Worm (Caenorhabditis elegans) whole organism, L3 larva: ENCODE results near the gene Y38F1A.1.
A peak's percentile ranks its signal among the peaks of the same experiment; 100 is the strongest.

Source experiments
- R02D3.7 ChIP-seq: fragments of 150-350 bp; optimal IDR thresholded peaks from 2 replicates; lab custom pipeline; 2014; ENCODE audit warnings: missing biosample characterization, missing genetic modification characterization
- ZK546.5 ChIP-seq: sonication (generic microtip); optimal IDR thresholded peaks from 2 replicates; lab custom pipeline; 2017; ENCODE audit warnings: missing biosample characterization, missing genetic modification characterization
- aly-2 ChIP-seq: fragments of 150-350 bp; optimal IDR thresholded peaks from 2 replicates; lab custom pipeline; 2014; ENCODE audit warnings: missing biosample characterization, missing genetic modification characterization
- ama-1 ChIP-seq: fragments of 150-350 bp; optimal IDR thresholded peaks from 2 replicates; lab custom pipeline; 2018
- ceh-16 ChIP-seq: sonication (generic microtip); optimal IDR thresholded peaks from 2 replicates; lab custom pipeline; 2017; ENCODE audit warnings: missing biosample characterization, missing genetic modification characterization
- ceh-28 ChIP-seq: fragments of 150-350 bp; optimal IDR thresholded peaks from 2 replicates; lab custom pipeline; 2014; ENCODE audit warnings: missing biosample characterization, missing genetic modification reagents, missing genetic modification characterization
- ceh-9 ChIP-seq: sonication (generic microtip); optimal IDR thresholded peaks from 2 replicates; lab custom pipeline; 2018; ENCODE audit warnings: missing biosample characterization, missing genetic modification characterization
- daf-12 ChIP-seq: fragments of 150-350 bp; optimal IDR thresholded peaks from 2 replicates; lab custom pipeline; 2014; ENCODE audit warnings: missing biosample characterization, missing genetic modification reagents, missing genetic modification characterization
- egl-27 ChIP-seq: sonication (generic microtip); optimal IDR thresholded peaks from 4 replicates; lab custom pipeline; 2017; ENCODE audit warnings: missing biosample characterization, missing genetic modification reagents, missing genetic modification characterization
- egl-5 ChIP-seq: fragments of 150-350 bp; optimal IDR thresholded peaks from 2 replicates; lab custom pipeline; 2017; ENCODE audit warnings: missing biosample characterization, missing genetic modification reagents, missing genetic modification characterization, inconsistent platforms
- elt-1 ChIP-seq: fragments of 150-350 bp; optimal IDR thresholded peaks from 2 replicates; lab custom pipeline; 2014; ENCODE audit warnings: missing biosample characterization, missing genetic modification characterization
- elt-2 ChIP-seq: sonication (generic microtip); optimal IDR thresholded peaks from 2 replicates; lab custom pipeline; 2016; ENCODE audit warnings: missing genetic modification reagents, mild to moderate bottlenecking, missing genetic modification characterization, missing compliant biosample characterization
- elt-3 ChIP-seq, 3 experiments: fragments of 150-350 bp in 1 of 3; sonication (generic microtip) in 2 of 3; optimal IDR thresholded peaks; 2 replicates in 2 of 3; 4 replicates in 1 of 3; lab custom pipeline; 2014 to 2017; ENCODE audit warnings: missing biosample characterization in 3 of 3, missing genetic modification characterization in 3 of 3
- eor-1 ChIP-seq, 2 experiments: fragments of 150-350 bp; optimal IDR thresholded peaks; 2 replicates each; lab custom pipeline; 2014 to 2018; ENCODE audit warnings: missing biosample characterization in 2 of 2, missing genetic modification characterization in 2 of 2
- fkh-10 ChIP-seq: sonication (generic microtip); optimal IDR thresholded peaks from 2 replicates; lab custom pipeline; 2017; ENCODE audit warnings: missing biosample characterization, missing genetic modification reagents, missing genetic modification characterization
- hmg-11 ChIP-seq: sonication (generic microtip); optimal IDR thresholded peaks from 2 replicates; lab custom pipeline; 2016; ENCODE audit warnings: missing genetic modification characterization, missing compliant biosample characterization
- jun-1 ChIP-seq: fragments of 150-350 bp; optimal IDR thresholded peaks from 2 replicates; lab custom pipeline; 2014; ENCODE audit warnings: missing biosample characterization, missing genetic modification reagents, missing genetic modification characterization
- lin-15B ChIP-seq: fragments of 150-350 bp; optimal IDR thresholded peaks from 2 replicates; lab custom pipeline; 2014; ENCODE audit warnings: missing biosample characterization, missing genetic modification characterization
- lin-39 ChIP-seq: fragments of 150-350 bp; optimal IDR thresholded peaks from 2 replicates; lab custom pipeline; 2018; ENCODE audit warnings: missing biosample characterization, missing genetic modification reagents, missing genetic modification characterization
- lsy-12 ChIP-seq: sonication (generic microtip); optimal IDR thresholded peaks from 2 replicates; lab custom pipeline; 2016; ENCODE audit warnings: mild to moderate bottlenecking, missing genetic modification characterization, missing compliant biosample characterization
- mdl-1 ChIP-seq: fragments of 150-350 bp; optimal IDR thresholded peaks from 2 replicates; lab custom pipeline; 2014; ENCODE audit warnings: missing biosample characterization, missing genetic modification characterization
- nfya-1 ChIP-seq: sonication (generic microtip); optimal IDR thresholded peaks from 2 replicates; lab custom pipeline; 2017; ENCODE audit warnings: missing genetic modification characterization, mild to moderate bottlenecking, missing compliant biosample characterization, antibody characterized with exemption, moderate library complexity; ENCODE audit not compliant: insufficient read depth
- nhr-11 ChIP-seq: fragments of 150-350 bp; optimal IDR thresholded peaks from 2 replicates; lab custom pipeline; 2014; ENCODE audit warnings: missing biosample characterization, missing genetic modification characterization
- nhr-12 ChIP-seq: fragments of 150-350 bp; optimal IDR thresholded peaks from 2 replicates; lab custom pipeline; 2014; ENCODE audit warnings: missing biosample characterization, missing genetic modification characterization
- nhr-23 ChIP-seq: fragments of 150-350 bp; optimal IDR thresholded peaks from 2 replicates; lab custom pipeline; 2014; ENCODE audit warnings: missing biosample characterization, missing genetic modification reagents, missing genetic modification characterization
- nhr-237 ChIP-seq: fragments of 150-350 bp; optimal IDR thresholded peaks from 2 replicates; lab custom pipeline; 2014; ENCODE audit warnings: missing biosample characterization, missing genetic modification characterization
- nhr-25 ChIP-seq: sonication (generic microtip); optimal IDR thresholded peaks from 2 replicates; lab custom pipeline; 2017; ENCODE audit warnings: missing biosample characterization, missing genetic modification characterization
- nhr-43 ChIP-seq: sonication (generic microtip); optimal IDR thresholded peaks from 2 replicates; lab custom pipeline; 2016; ENCODE audit warnings: mild to moderate bottlenecking, missing genetic modification characterization, missing compliant biosample characterization; ENCODE audit not compliant: poor library complexity, severe bottlenecking
- nhr-67 ChIP-seq: fragments of 150-350 bp; optimal IDR thresholded peaks from 2 replicates; lab custom pipeline; 2014; ENCODE audit warnings: missing biosample characterization, missing genetic modification characterization
- nhr-76 ChIP-seq: fragments of 150-350 bp; sonication (generic microtip); optimal IDR thresholded peaks from 5 replicates; lab custom pipeline; 2014; ENCODE audit warnings: missing biosample characterization, missing genetic modification characterization
- nhr-77 ChIP-seq: fragments of 150-350 bp; optimal IDR thresholded peaks from 2 replicates; lab custom pipeline; 2014; ENCODE audit warnings: missing biosample characterization, missing genetic modification characterization
- pha-4 ChIP-seq: fragments of 150-350 bp; optimal IDR thresholded peaks from 2 replicates; lab custom pipeline; 2014; ENCODE audit warnings: missing biosample characterization, missing genetic modification reagents, missing genetic modification characterization
- pqm-1 ChIP-seq: fragments of 150-350 bp; optimal IDR thresholded peaks from 2 replicates; lab custom pipeline; 2017; ENCODE audit warnings: missing biosample characterization, missing genetic modification characterization, inconsistent platforms
- sea-2 ChIP-seq: fragments of 150-350 bp; sonication (generic microtip); optimal IDR thresholded peaks from 4 replicates; lab custom pipeline; 2014; ENCODE audit warnings: missing biosample characterization, missing genetic modification reagents, missing genetic modification characterization
- snpc-4 ChIP-seq: fragments of 150-350 bp; optimal IDR thresholded peaks from 2 replicates; lab custom pipeline; 2014; ENCODE audit warnings: missing biosample characterization, missing genetic modification characterization
- tbx-2 ChIP-seq: sonication (generic microtip); optimal IDR thresholded peaks from 2 replicates; lab custom pipeline; 2016; ENCODE audit warnings: mild to moderate bottlenecking, missing genetic modification characterization, missing compliant biosample characterization
- unc-62 ChIP-seq: fragments of 150-350 bp; sonication (generic microtip); optimal IDR thresholded peaks from 4 replicates; lab custom pipeline; 2014; ENCODE audit warnings: missing biosample characterization, missing genetic modification reagents, missing genetic modification characterization
- zag-1 ChIP-seq: fragments of 150-350 bp; optimal IDR thresholded peaks from 2 replicates; lab custom pipeline; 2014; ENCODE audit warnings: missing biosample characterization, missing genetic modification characterization
- ztf-4 ChIP-seq: fragments of 150-350 bp; optimal IDR thresholded peaks from 2 replicates; lab custom pipeline; 2014; ENCODE audit warnings: missing biosample characterization, missing genetic modification characterization

The Y38F1A.1 gene

DNA sequence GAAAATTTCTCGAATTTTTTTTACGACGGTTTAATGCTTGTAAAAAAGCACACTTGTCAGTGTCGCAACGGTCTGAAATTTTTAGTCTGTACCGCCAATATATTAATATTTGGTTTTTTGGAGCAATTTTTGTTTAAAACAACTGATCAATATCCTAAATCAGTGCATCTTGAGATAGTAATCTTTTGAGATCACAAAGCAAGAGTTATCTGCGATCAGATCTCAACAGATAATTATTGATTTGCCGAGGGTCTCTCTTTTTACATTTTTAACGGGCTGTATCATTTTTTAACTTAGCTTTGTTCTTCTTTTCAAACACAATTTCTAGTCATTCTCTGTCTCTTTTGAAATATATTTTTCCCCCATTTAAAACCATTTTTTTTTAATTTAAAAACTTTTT lies 10.6 kb upstream of the Y38F1A.1 start:
- peak; percentile 87 for TF ChIP-seq elt-1 (tag; lab: Kevin White, UChicago)
- no peak for TF ChIP-seq nfya-1
- no peak for TF ChIP-seq ceh-16

DNA sequence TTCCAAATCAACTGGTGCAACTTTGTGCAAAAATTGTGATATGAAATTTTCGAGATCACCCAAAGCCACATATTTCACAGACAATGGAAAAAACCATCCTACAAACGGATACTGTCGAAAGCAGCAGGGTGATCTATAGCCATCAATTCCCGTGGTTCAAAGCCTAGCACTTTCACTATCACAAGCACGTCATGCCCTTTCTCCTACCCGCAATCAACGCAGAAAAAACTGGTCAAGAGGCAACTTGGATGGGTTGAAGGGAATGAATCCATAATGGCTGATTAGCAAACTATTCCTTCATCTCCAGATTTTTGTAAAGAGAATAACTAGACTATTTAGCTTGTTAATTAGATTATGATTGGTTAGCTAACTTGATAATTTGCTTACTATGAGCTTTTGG lies 7.2 kb upstream of the Y38F1A.1 start:
- TF ChIP-seq aly-2 (no peak), sea-2 (no peak), zag-1 (tag; lab: Kevin White, UChicago) (no peak), hmg-11 (tag; lab: Kevin White, UChicago) (no peak), unc-62 (GFP tag; lab: Kevin White, UChicago) (no peak), tbx-2 (no peak), nhr-76 (tag; lab: Kevin White, UChicago) (no peak), ceh-28 (no peak), fkh-10 (GFP tag; lab: Kevin White, UChicago) (no peak), egl-5 (tag; lab: Kevin White, UChicago) (no peak), ZK546.5 (no peak), elt-3 (tag; optimal IDR thresholded peaks at IDR 0.05; lab: Kevin White, UChicago) (no peak), nhr-23 (tag; lab: Kevin White, UChicago) (no peak), nhr-237 (no peak), snpc-4 (no peak), pqm-1 (tag; lab: Kevin White, UChicago) (no peak), ceh-9 (tag; lab: Kevin White, UChicago) (no peak), nhr-12 (tag; lab: Kevin White, UChicago) (no peak), egl-27 (tag; lab: Kevin White, UChicago) (no peak)

DNA sequence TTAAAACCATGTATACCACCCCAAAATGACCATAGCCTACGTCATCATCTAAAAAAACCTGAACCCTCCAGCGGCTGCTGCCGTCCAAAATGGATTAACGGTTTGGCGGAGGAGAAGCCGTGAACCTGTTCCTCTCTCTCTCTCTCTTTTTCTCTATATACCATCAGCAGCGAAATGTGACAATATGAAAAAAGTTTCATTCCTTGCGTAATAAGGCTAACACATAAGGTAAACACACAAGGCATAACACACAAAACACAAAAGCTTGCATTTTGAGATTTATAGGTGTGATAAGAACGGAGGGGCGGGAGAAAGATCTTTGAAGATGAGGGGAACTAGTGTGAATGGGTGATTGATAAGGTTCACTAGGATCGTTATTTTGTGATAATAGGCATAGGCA lies 6.7 kb upstream of the Y38F1A.1 start:
- TF ChIP-seq lin-15B (tag; lab: Kevin White, UChicago) (no peak), nhr-23 (tag; lab: Kevin White, UChicago) (peak; percentile 4), eor-1 (tag; optimal IDR thresholded peaks at IDR 0.05; lab: Kevin White, UChicago) (no peak), lsy-12 (tag; lab: Kevin White, UChicago) (no peak), nhr-43 (tag; lab: Kevin White, UChicago) (peak; percentile 56), R02D3.7 (tag; lab: Kevin White, UChicago) (no peak), nhr-11 (tag; lab: Kevin White, UChicago) (no peak), tbx-2 (no peak), nhr-77 (no peak), nhr-25 (tag; lab: Kevin White, UChicago) (peak; percentile 58), daf-12 (tag; lab: Kevin White, UChicago) (no peak), nhr-67 (tag; lab: Kevin White, UChicago) (no peak), jun-1 (tag; lab: Kevin White, UChicago) (no peak)

DNA sequence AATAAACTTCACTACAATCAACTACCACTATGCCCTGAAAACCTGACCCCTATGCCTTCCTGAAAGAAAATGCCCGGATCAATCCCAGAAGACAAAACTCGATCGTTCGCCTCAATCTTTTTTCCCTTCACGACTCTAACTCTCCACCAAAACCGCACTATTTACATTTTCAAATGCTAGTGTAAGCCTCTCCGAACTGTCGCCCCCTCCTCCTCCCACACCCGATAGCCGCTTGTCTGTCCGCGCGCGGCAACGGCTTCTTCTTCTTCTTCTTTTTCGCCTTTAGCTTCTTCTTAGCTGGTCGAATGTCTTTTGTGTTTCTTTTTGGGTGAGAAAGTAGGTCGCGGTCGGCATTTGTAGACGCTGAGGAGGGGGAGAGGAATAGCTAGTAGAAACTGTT lies 5.6 kb upstream of the Y38F1A.1 start:
- TF ChIP-seq nhr-23 (tag; lab: Kevin White, UChicago) (peak; percentile 39), ceh-16 (no peak), hmg-11 (tag; lab: Kevin White, UChicago) (no peak), ama-1 (peak; percentile 31), egl-27 (tag; lab: Kevin White, UChicago) (no peak), ceh-28 (no peak), nhr-77 (no peak), R02D3.7 (tag; lab: Kevin White, UChicago) (no peak)

DNA sequence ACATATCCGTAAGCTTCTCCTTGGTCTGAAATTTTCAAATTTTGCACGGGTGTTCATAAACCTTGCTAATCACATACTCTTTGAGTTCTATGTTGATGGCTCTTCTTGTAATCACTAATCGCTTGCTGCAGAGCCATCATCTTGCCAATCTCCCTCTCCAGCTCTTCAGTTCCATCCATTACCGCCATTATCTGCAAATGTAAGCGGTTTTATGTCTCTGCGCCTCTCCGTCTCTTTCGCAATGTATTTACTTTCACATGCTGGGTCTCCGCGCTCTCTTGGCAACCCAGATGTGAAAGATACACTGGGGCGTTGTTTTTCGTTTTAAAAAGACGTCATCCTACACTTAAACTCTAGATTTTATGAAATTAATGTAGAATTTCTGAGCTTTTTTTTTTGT lies 1.3 kb downstream of the Y38F1A.1 start:
- TF ChIP-seq ceh-28 = peak; percentile 35
- TF ChIP-seq nhr-12 (tag; lab: Kevin White, UChicago) = no peak
- TF ChIP-seq fkh-10 (GFP tag; lab: Kevin White, UChicago) = no peak
- TF ChIP-seq tbx-2 = no peak
- no peak for TF ChIP-seq ceh-16
- peak; percentile 29 for TF ChIP-seq elt-2 (tag; lab: Kevin White, UChicago)
- TF ChIP-seq ama-1 = no peak
- TF ChIP-seq lin-15B (tag; lab: Kevin White, UChicago) = peak; percentile 9
- peak; percentile 52 for TF ChIP-seq snpc-4
- peak; percentile 63 for TF ChIP-seq lin-39
- no peak for TF ChIP-seq ztf-4
- TF ChIP-seq unc-62 (GFP tag; lab: Kevin White, UChicago) = no peak
- no peak for TF ChIP-seq nhr-43 (tag; lab: Kevin White, UChicago)
- peak; percentile 79 for TF ChIP-seq egl-5 (tag; lab: Kevin White, UChicago)
- TF ChIP-seq nhr-237 = no peak
- peak; percentile 61 for TF ChIP-seq pha-4
- TF ChIP-seq mdl-1 (tag; lab: Kevin White, UChicago) = no peak
- peak; percentile 66 for TF ChIP-seq nfya-1
